Fruit fly (Drosophila melanogaster) whole organism, adult: ENCODE data around the gene CG3634.

Experiments
- CG11617 ChIP-seq: fragments of 200-800 bp; sonication (Bioruptor generic); optimal IDR thresholded peaks from 2 replicates; lab custom pipeline; 2017; ENCODE audit warnings: mild to moderate bottlenecking, missing biosample characterization, missing genetic modification reagents, missing genetic modification characterization
- CG12768 ChIP-seq: fragments of 200-800 bp; sonication (Bioruptor generic); optimal IDR thresholded peaks from 2 replicates; lab custom pipeline; 2017; ENCODE audit warnings: missing biosample characterization, missing genetic modification characterization, mild to moderate bottlenecking, moderate library complexity, missing genetic modification reagents
- CG14711 ChIP-seq: fragments of 200-800 bp; sonication (Bioruptor generic); optimal IDR thresholded peaks from 2 replicates; lab custom pipeline; 2018; ENCODE audit warnings: missing biosample characterization, mild to moderate bottlenecking, missing genetic modification characterization, moderate library complexity
- Clk ChIP-seq: fragments of 200-800 bp; sonication (Bioruptor generic); optimal IDR thresholded peaks from 2 replicates; lab custom pipeline; 2017; ENCODE audit warnings: missing biosample characterization, missing genetic modification characterization
- Crg-1 ChIP-seq: fragments of 200-800 bp; sonication (Bioruptor generic); optimal IDR thresholded peaks from 2 replicates; lab custom pipeline; 2016; ENCODE audit warnings: missing biosample characterization, missing genetic modification characterization
- Mnt ChIP-seq: fragments of 200-800 bp; sonication (Bioruptor generic); optimal IDR thresholded peaks from 2 replicates; lab custom pipeline; 2016; ENCODE audit warnings: missing biosample characterization, mild to moderate bottlenecking, missing genetic modification characterization
- ovo ChIP-seq: fragments of 200-800 bp; sonication (Bioruptor generic); optimal IDR thresholded peaks from 2 replicates; lab custom pipeline; 2016; ENCODE audit warnings: missing biosample characterization, missing genetic modification characterization
- pad ChIP-seq: fragments of 200-800 bp; sonication (Bioruptor generic); optimal IDR thresholded peaks from 3 replicates; lab custom pipeline; 2017; ENCODE audit warnings: missing biosample characterization, missing genetic modification characterization, mild to moderate bottlenecking, moderate library complexity, missing genetic modification reagents
- tj ChIP-seq: fragments of 200-800 bp; sonication (Bioruptor generic); optimal IDR thresholded peaks from 3 replicates; lab custom pipeline; 2017; ENCODE audit warnings: missing biosample characterization, mild to moderate bottlenecking, missing genetic modification characterization, moderate library complexity

DNA sequence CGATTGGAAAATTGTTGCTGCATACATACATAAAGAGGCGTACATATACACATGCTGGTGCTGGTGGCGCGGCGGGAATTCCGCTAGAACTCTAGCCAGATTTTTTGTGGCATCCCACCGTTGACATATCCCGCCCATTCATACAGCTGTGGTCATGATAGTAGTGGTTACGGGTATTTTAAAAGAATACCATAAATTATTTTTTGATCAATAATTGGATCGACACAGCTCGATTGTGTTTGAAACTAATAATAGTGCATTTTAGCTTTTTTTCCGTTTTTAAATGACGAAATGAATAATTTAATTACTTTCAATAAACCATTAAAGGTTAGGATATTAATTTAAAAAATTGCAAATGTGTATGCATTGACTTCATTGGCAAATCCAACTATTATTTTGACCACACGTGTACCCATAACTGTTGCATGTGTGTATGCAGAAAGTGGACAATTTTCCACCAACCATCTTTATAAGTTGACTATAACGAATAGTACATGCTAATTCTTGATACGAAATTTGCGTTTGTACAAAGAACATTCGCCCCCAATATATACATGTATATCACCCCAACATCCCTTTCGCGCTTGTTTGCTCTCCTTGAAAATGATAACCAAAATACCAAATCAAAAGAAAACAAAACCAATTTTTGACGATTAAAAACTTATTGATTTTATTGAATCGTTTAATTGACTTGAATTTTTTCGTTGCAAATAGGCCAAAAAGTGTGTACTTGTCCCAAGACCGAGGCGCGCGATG, 37.0 kb downstream of the CG3634 start:
- TF ChIP-seq Crg-1 (GFP tag; lab: Kevin White, UChicago): peak; percentile 30
- no peak for TF ChIP-seq pad (GFP tag; lab: Kevin White, UChicago)
- peak; percentile 31 for TF ChIP-seq Clk (GFP tag; lab: Kevin White, UChicago)
- no peak for TF ChIP-seq tj
- peak; percentile 50 for TF ChIP-seq CG12768 (GFP tag; lab: Kevin White, UChicago)
- peak; percentile 22 for TF ChIP-seq Mnt (GFP tag; lab: Kevin White, UChicago)
- peak; percentile 47 for TF ChIP-seq CG11617 (GFP tag; lab: Kevin White, UChicago)
- TF ChIP-seq ovo (GFP tag; lab: Kevin White, UChicago): no peak
- peak; percentile 58 for TF ChIP-seq CG14711 (tag; lab: Kevin White, UChicago)
